Fruit fly (Drosophila melanogaster) whole organism, embryonic: ENCODE results near the gene nerfin-2.

Experiments
- ATbp ChIP-seq: fragments of 200-800 bp; sonication (Bioruptor generic); optimal IDR thresholded peaks from 2 replicates; lab custom pipeline; 2017; ENCODE audit warnings: missing biosample characterization, mild to moderate bottlenecking, missing genetic modification characterization, missing genetic modification reagents
- Adf1 ChIP-seq: fragments of 200-800 bp; sonication (Bioruptor generic); IDR thresholded peaks from 2 replicates; pipeline ENCODE4 v1.3.6; 2022; ENCODE audit warnings: missing biosample characterization, missing genetic modification characterization
- Atf-2 ChIP-seq: fragments of 200-800 bp; sonication (Bioruptor generic); optimal IDR thresholded peaks from 2 replicates; lab custom pipeline; 2016; ENCODE audit warnings: missing biosample characterization, missing genetic modification characterization
- CG10274 ChIP-seq: fragments of 200-800 bp; sonication (Bioruptor generic); optimal IDR thresholded peaks from 3 replicates; lab custom pipeline; 2017; ENCODE audit warnings: missing biosample characterization, mild to moderate bottlenecking, missing genetic modification characterization
- CG11398 ChIP-seq: fragments of 200-800 bp; sonication (Bioruptor generic); optimal IDR thresholded peaks from 2 replicates; lab custom pipeline; 2016; ENCODE audit warnings: missing biosample characterization, missing genetic modification characterization
- CG12219 ChIP-seq: fragments of 200-800 bp; sonication (Bioruptor generic); optimal IDR thresholded peaks from 3 replicates; lab custom pipeline; 2018; ENCODE audit warnings: missing biosample characterization, mild to moderate bottlenecking, missing genetic modification characterization
- CG14667 ChIP-seq: fragments of 200-800 bp; sonication (Bioruptor generic); IDR thresholded peaks from 2 replicates; pipeline ENCODE4 v1.3.6; 2022; ENCODE audit warnings: missing biosample characterization, missing genetic modification characterization
- CG16863 ChIP-seq: fragments of 200-800 bp; sonication (Bioruptor generic); optimal IDR thresholded peaks from 3 replicates; lab custom pipeline; 2016; ENCODE audit warnings: missing biosample characterization, missing genetic modification characterization
- CG17829 ChIP-seq: fragments of 200-800 bp; optimal IDR thresholded peaks from 2 replicates; lab custom pipeline; 2019; ENCODE audit warnings: missing biosample characterization, mild to moderate bottlenecking, missing genetic modification characterization, moderate library complexity
- CG18011 ChIP-seq: fragments of 200-800 bp; sonication (Bioruptor generic); optimal IDR thresholded peaks from 2 replicates; lab custom pipeline; 2017; ENCODE audit warnings: missing biosample characterization, missing genetic modification characterization, mild to moderate bottlenecking, moderate library complexity, missing genotype
- CG2199 ChIP-seq: fragments of 200-800 bp; sonication (Bioruptor generic); IDR thresholded peaks from 3 replicates; pipeline ENCODE4 v1.3.6; 2022; ENCODE audit warnings: missing biosample characterization, missing genetic modification characterization
- CG34422 ChIP-seq: fragments of 200-800 bp; sonication (Bioruptor generic); IDR thresholded peaks from 3 replicates; pipeline ENCODE4 v1.3.6; 2022; ENCODE audit warnings: missing biosample characterization, missing genetic modification characterization
- CG5953 ChIP-seq: fragments of 200-800 bp; sonication (Bioruptor generic); IDR thresholded peaks from 2 replicates; pipeline ENCODE4 v1.3.6; 2022; ENCODE audit warnings: missing biosample characterization, missing genetic modification characterization
- CG7372 ChIP-seq: fragments of 200-800 bp; sonication (Bioruptor generic); IDR thresholded peaks from 2 replicates; pipeline ENCODE4 v1.3.6; 2022; ENCODE audit warnings: missing biosample characterization, missing genetic modification characterization
- CG9727 ChIP-seq: fragments of 200-800 bp; sonication (Bioruptor generic); optimal IDR thresholded peaks from 3 replicates; lab custom pipeline; 2017; ENCODE audit warnings: missing biosample characterization, mild to moderate bottlenecking, missing genetic modification characterization
- CG9817 ChIP-seq: fragments of 200-800 bp; sonication (Bioruptor generic); optimal IDR thresholded peaks from 2 replicates; lab custom pipeline; 2018; ENCODE audit warnings: missing biosample characterization, mild to moderate bottlenecking, missing genetic modification characterization, moderate library complexity
- D19A ChIP-seq: fragments of 200-800 bp; optimal IDR thresholded peaks from 3 replicates; lab custom pipeline; 2019; ENCODE audit warnings: missing biosample characterization, mild to moderate bottlenecking, missing genetic modification characterization, moderate library complexity
- D19B ChIP-seq: fragments of 200-800 bp; sonication (Bioruptor generic); optimal IDR thresholded peaks from 2 replicates; lab custom pipeline; 2017; ENCODE audit warnings: missing biosample characterization, mild to moderate bottlenecking, missing genetic modification characterization
- Dll ChIP-seq: fragments of 200-800 bp; sonication (Bioruptor generic); IDR thresholded peaks from 4 replicates; pipeline ENCODE4 v1.3.6; 2022; ENCODE audit warnings: missing biosample characterization, missing genetic modification characterization; ENCODE audit not compliant: partially characterized antibody
- Elba2 ChIP-seq: fragments of 200-800 bp; sonication (Bioruptor generic); optimal IDR thresholded peaks from 3 replicates; lab custom pipeline; 2016; ENCODE audit warnings: missing biosample characterization, missing genetic modification characterization
- Lhr ChIP-seq: fragments of 200-800 bp; sonication (Bioruptor generic); optimal IDR thresholded peaks from 3 replicates; lab custom pipeline; 2017; ENCODE audit warnings: mild to moderate bottlenecking, missing biosample characterization, missing genetic modification reagents, missing genetic modification characterization
- MESR4 ChIP-seq: fragments of 200-800 bp; sonication (Bioruptor generic); optimal IDR thresholded peaks from 2 replicates; lab custom pipeline; 2018; ENCODE audit warnings: missing biosample characterization, mild to moderate bottlenecking, missing genetic modification characterization, moderate library complexity
- MTF-1 ChIP-seq: fragments of 200-800 bp; sonication (Bioruptor generic); optimal IDR thresholded peaks from 2 replicates; lab custom pipeline; 2018; ENCODE audit warnings: missing biosample characterization, mild to moderate bottlenecking, missing genetic modification characterization, borderline replicate concordance
- Meics ChIP-seq: fragments of 200-800 bp; sonication (Bioruptor generic); optimal IDR thresholded peaks from 2 replicates; lab custom pipeline; 2017; ENCODE audit warnings: missing biosample characterization, mild to moderate bottlenecking, missing genetic modification characterization
- Sox102F ChIP-seq: fragments of 200-800 bp; sonication (Bioruptor generic); optimal IDR thresholded peaks from 2 replicates; lab custom pipeline; 2018; ENCODE audit warnings: missing biosample characterization, mild to moderate bottlenecking, missing genetic modification characterization, moderate library complexity
- amos ChIP-seq: fragments of 200-800 bp; sonication (Bioruptor generic); IDR thresholded peaks from 2 replicates; pipeline ENCODE4 v1.3.6; 2022; ENCODE audit warnings: missing biosample characterization, missing genetic modification characterization; ENCODE audit not compliant: partially characterized antibody
- ato ChIP-seq: fragments of 200-800 bp; sonication (Bioruptor generic); IDR thresholded peaks from 2 replicates; pipeline ENCODE4 v1.3.6; 2022; ENCODE audit warnings: missing biosample characterization, missing genetic modification characterization; ENCODE audit not compliant: partially characterized antibody
- az2 ChIP-seq: fragments of 200-800 bp; sonication (Bioruptor generic); optimal IDR thresholded peaks from 3 replicates; lab custom pipeline; 2016; ENCODE audit warnings: missing biosample characterization, missing genetic modification characterization
- bab2 ChIP-seq: fragments of 200-800 bp; sonication (Bioruptor generic); optimal IDR thresholded peaks from 2 replicates; lab custom pipeline; 2016; ENCODE audit warnings: missing biosample characterization, missing genetic modification characterization
- bcd ChIP-seq: fragments of 200-800 bp; sonication (Bioruptor generic); optimal IDR thresholded peaks from 2 replicates; lab custom pipeline; 2017; ENCODE audit warnings: missing biosample characterization, mild to moderate bottlenecking, missing genetic modification characterization
- dm ChIP-seq: fragments of 200-800 bp; sonication (Bioruptor generic); optimal IDR thresholded peaks from 3 replicates; lab custom pipeline; 2016; ENCODE audit warnings: missing biosample characterization, missing genetic modification characterization
- dmrt99B ChIP-seq: fragments of 200-800 bp; sonication (Bioruptor generic); optimal IDR thresholded peaks from 2 replicates; lab custom pipeline; 2018; ENCODE audit warnings: missing biosample characterization, mild to moderate bottlenecking, missing genetic modification characterization, moderate library complexity
- emc ChIP-seq: fragments of 200-800 bp; sonication (Bioruptor generic); optimal IDR thresholded peaks from 2 replicates; lab custom pipeline; 2016; ENCODE audit warnings: missing biosample characterization, missing genetic modification characterization
- fd64A ChIP-seq: fragments of 200-800 bp; sonication (Bioruptor generic); optimal IDR thresholded peaks from 3 replicates; lab custom pipeline; 2018; ENCODE audit warnings: missing biosample characterization, mild to moderate bottlenecking, missing genetic modification characterization
- hbn ChIP-seq: fragments of 200-800 bp; sonication (Bioruptor generic); IDR thresholded peaks from 2 replicates; pipeline ENCODE4 v1.3.6; 2022; ENCODE audit warnings: missing biosample characterization, missing genetic modification characterization; ENCODE audit not compliant: partially characterized antibody
- jumu ChIP-seq: fragments of 200-800 bp; sonication (Bioruptor generic); optimal IDR thresholded peaks from 3 replicates; lab custom pipeline; 2016; ENCODE audit warnings: missing biosample characterization, missing genetic modification characterization
- knrl ChIP-seq: fragments of 200-800 bp; sonication (Bioruptor generic); IDR thresholded peaks from 3 replicates; pipeline ENCODE4 v1.3.6; 2022; ENCODE audit warnings: missing biosample characterization, missing genetic modification characterization; ENCODE audit not compliant: partially characterized antibody
- lab ChIP-seq: fragments of 200-800 bp; sonication (Bioruptor generic); optimal IDR thresholded peaks from 3 replicates; lab custom pipeline; 2017; ENCODE audit warnings: missing biosample characterization, missing genetic modification characterization, mild to moderate bottlenecking, moderate library complexity, missing genetic modification reagents
- lilli ChIP-seq: fragments of 200-800 bp; sonication (Bioruptor generic); optimal IDR thresholded peaks from 3 replicates; lab custom pipeline; 2016; ENCODE audit warnings: missing biosample characterization, missing genetic modification characterization
- mirr ChIP-seq: fragments of 200-800 bp; sonication (Bioruptor generic); optimal IDR thresholded peaks from 3 replicates; lab custom pipeline; 2018; ENCODE audit warnings: missing biosample characterization, mild to moderate bottlenecking, missing genetic modification characterization
- oc ChIP-seq: fragments of 200-800 bp; sonication (Bioruptor generic); optimal IDR thresholded peaks from 2 replicates; lab custom pipeline; 2018; ENCODE audit warnings: missing biosample characterization, mild to moderate bottlenecking, missing genetic modification characterization, moderate library complexity
- pfk ChIP-seq: fragments of 200-800 bp; sonication (Bioruptor generic); optimal IDR thresholded peaks from 2 replicates; lab custom pipeline; 2018; ENCODE audit warnings: missing biosample characterization, mild to moderate bottlenecking, missing genetic modification characterization, moderate library complexity
- scrt ChIP-seq: fragments of 200-800 bp; sonication (Bioruptor generic); optimal IDR thresholded peaks from 2 replicates; lab custom pipeline; 2018; ENCODE audit warnings: missing biosample characterization, mild to moderate bottlenecking, missing genetic modification characterization, moderate library complexity
- sd ChIP-seq: fragments of 200-800 bp; sonication (Bioruptor generic); optimal IDR thresholded peaks from 3 replicates; lab custom pipeline; 2018; ENCODE audit warnings: missing biosample characterization, mild to moderate bottlenecking, missing genetic modification characterization, moderate library complexity
- sens ChIP-seq: fragments of 200-800 bp; sonication (Bioruptor generic); peaks from one replicate; lab custom pipeline; 2016; ENCODE audit warnings: missing biosample characterization, missing genetic modification characterization
- sens-2 ChIP-seq: fragments of 200-800 bp; sonication (Bioruptor generic); IDR thresholded peaks from 2 replicates; pipeline ENCODE4 v1.3.6; 2022; ENCODE audit warnings: missing biosample characterization, missing genetic modification characterization
- sim ChIP-seq: fragments of 200-800 bp; sonication (Bioruptor generic); IDR thresholded peaks from 2 replicates; pipeline ENCODE4 v1.3.6; 2022; ENCODE audit warnings: missing biosample characterization, missing genetic modification characterization
- stwl ChIP-seq: fragments of 200-800 bp; sonication (Bioruptor generic); optimal IDR thresholded peaks from 3 replicates; lab custom pipeline; 2018; ENCODE audit warnings: missing biosample characterization, mild to moderate bottlenecking, missing genetic modification characterization, moderate library complexity
- vnd ChIP-seq: fragments of 200-800 bp; sonication (Bioruptor generic); IDR thresholded peaks from 3 replicates; pipeline ENCODE4 v1.3.6; 2022; ENCODE audit warnings: missing biosample characterization, missing genetic modification characterization; ENCODE audit not compliant: partially characterized antibody
- z ChIP-seq: fragments of 200-800 bp; sonication (Bioruptor generic); IDR thresholded peaks from 3 replicates; pipeline ENCODE4 v1.3.6; 2022; ENCODE audit warnings: missing biosample characterization, missing genetic modification characterization
- zf30C ChIP-seq: fragments of 200-800 bp; sonication (Bioruptor generic); optimal IDR thresholded peaks from 3 replicates; lab custom pipeline; 2018; ENCODE audit warnings: missing biosample characterization, mild to moderate bottlenecking, missing genetic modification characterization

nerfin-2 gene

DNA sequence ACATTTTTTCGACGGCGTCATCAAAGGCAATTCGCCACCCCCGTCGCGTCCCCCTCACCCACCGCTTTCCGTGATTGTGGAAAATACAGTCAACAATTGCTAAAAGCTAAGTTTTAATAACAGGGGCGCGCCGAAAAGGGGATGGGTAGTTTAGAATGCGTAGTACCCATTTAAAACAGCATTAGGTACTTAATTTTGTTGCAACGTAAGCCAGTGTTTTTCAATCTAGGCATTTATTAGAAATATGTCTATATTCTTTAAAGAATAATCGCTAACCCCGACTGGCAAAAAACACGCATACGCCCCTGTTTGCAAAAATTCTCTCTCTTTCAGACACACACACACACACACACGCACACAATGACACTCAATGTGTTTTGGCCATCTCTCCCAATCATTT, 14.0 kb downstream of the nerfin-2 start:
- TF ChIP-seq Sox102F (GFP tag; lab: Kevin White, UChicago) (peak; percentile 7), bcd (peak; percentile 60), Meics (GFP tag; lab: Kevin White, UChicago) (peak; percentile 79), jumu (GFP tag; lab: Kevin White, UChicago) (no peak), CG2199 (no peak), ato (GFP tag; lab: Robert Waterston, UW) (no peak), mirr (GFP tag; lab: Kevin White, UChicago) (no peak), scrt (GFP tag; lab: Kevin White, UChicago) (peak; percentile 51), CG16863 (GFP tag; lab: Kevin White, UChicago) (no peak), CG18011 (no peak), z (GFP tag; lab: Robert Waterston, UW) (no peak), dmrt99B (tag; lab: Kevin White, UChicago) (peak; percentile 39), ATbp (GFP tag; lab: Kevin White, UChicago) (no peak), lilli (peak; percentile 79), MTF-1 (no peak), amos (GFP tag; lab: Robert Waterston, UW) (no peak), CG7372 (GFP tag; lab: Robert Waterston, UW) (no peak), CG11398 (GFP tag; lab: Kevin White, UChicago) (no peak), CG9727 (GFP tag; lab: Kevin White, UChicago) (peak; percentile 36), fd64A (GFP tag; lab: Kevin White, UChicago) (no peak), sens (GFP tag; lab: Kevin White, UChicago) (peak; percentile 74), lab (GFP tag; lab: Kevin White, UChicago) (peak; percentile 82), oc (tag; lab: Kevin White, UChicago) (no peak), stwl (tag; lab: Kevin White, UChicago) (no peak), CG10274 (GFP tag; lab: Kevin White, UChicago) (peak; percentile 22), zf30C (GFP tag; lab: Kevin White, UChicago) (no peak), hbn (GFP tag; lab: Robert Waterston, UW) (no peak), sd (tag; lab: Kevin White, UChicago) (peak; percentile 7), Atf-2 (GFP tag; lab: Kevin White, UChicago) (no peak), CG5953 (no peak), D19B (GFP tag; lab: Kevin White, UChicago) (peak; percentile 50), sim (GFP tag; lab: Robert Waterston, UW) (no peak), Adf1 (GFP tag; lab: Robert Waterston, UW) (no peak), Lhr (GFP tag; lab: Kevin White, UChicago) (no peak), pfk (no peak), dm (GFP tag; lab: Kevin White, UChicago) (no peak), vnd (GFP tag; lab: Robert Waterston, UW) (no peak), CG17829 (tag; lab: Kevin White, UChicago) (no peak), MESR4 (GFP tag; lab: Kevin White, UChicago) (no peak), az2 (GFP tag; lab: Kevin White, UChicago) (no peak), Elba2 (GFP tag; lab: Kevin White, UChicago) (no peak), knrl (GFP tag; lab: Robert Waterston, UW) (no peak), sens-2 (GFP tag; lab: Robert Waterston, UW) (no peak), CG14667 (GFP tag; lab: Robert Waterston, UW) (0 out of 2 replicates have a peak, but pooled peaks have one; percentile 14), CG12219 (GFP tag; lab: Kevin White, UChicago) (no peak), bab2 (GFP tag; lab: Kevin White, UChicago) (peak; percentile 7), Dll (GFP tag; lab: Robert Waterston, UW) (no peak), emc (no peak), D19A (tag; lab: Kevin White, UChicago) (no peak), CG9817 (peak; percentile 53), CG34422 (GFP tag; lab: Robert Waterston, UW) (0 out of 3 replicates have a peak, but pooled peaks have one; percentile 39)
